Fruit fly (Drosophila melanogaster): ENCODE results near the gene eloF.
A peak's percentile ranks its signal among the peaks of the same experiment; 100 is the strongest.

dm6 chr3R:9779764-9780163, 34.2 kb upstream of the eloF start, which contains the start of gene CG12947:
- TF ChIP-seq CG6163 (GFP tag; IDR thresholded peaks at IDR 0.05) (no peak), vri (GFP tag; optimal IDR thresholded peaks at IDR 0.05) (no peak), net (GFP tag; optimal IDR thresholded peaks at IDR 0.05) (no peak), Smox (GFP tag; optimal IDR thresholded peaks at IDR 0.05) (no peak), Sox14 (GFP tag; optimal IDR thresholded peaks at IDR 0.05) (no peak), Eip78C (GFP tag) (peak; percentile 65), Blimp-1 (GFP tag; optimal IDR thresholded peaks at IDR 0.05) (no peak), CG1621 (tag; optimal IDR thresholded peaks at IDR 0.05) (peak; percentile 1), CG6276 (GFP tag; optimal IDR thresholded peaks at IDR 0.05) (peak; percentile 12), Ets96B (tag; optimal IDR thresholded peaks at IDR 0.05) (no peak), CG9139 (GFP tag; optimal IDR thresholded peaks at IDR 0.05) (no peak)
